Worm (Caenorhabditis elegans) whole organism, mixed stage, embryonic: ENCODE data around the gene str-136.

ENCODE experiments used
- M03D4.4 ChIP-seq: sonication (generic microtip); optimal IDR thresholded peaks from 2 replicates; lab custom pipeline; 2017; ENCODE audit warnings: mild to moderate bottlenecking, missing genetic modification characterization, missing compliant biosample characterization
- bed-3 ChIP-seq: fragments of 200-800 bp; sonication (Bioruptor generic); optimal IDR thresholded peaks from 3 replicates; lab custom pipeline; 2018; ENCODE audit warnings: mild to moderate bottlenecking, missing genetic modification characterization, moderate library complexity, missing compliant biosample characterization
- blmp-1 ChIP-seq: fragments of 150-350 bp; optimal IDR thresholded peaks from 2 replicates; lab custom pipeline; 2014; ENCODE audit warnings: missing biosample characterization, missing genetic modification characterization
- ceh-39 ChIP-seq: fragments of 150-350 bp; optimal IDR thresholded peaks from 2 replicates; lab custom pipeline; 2014; ENCODE audit warnings: missing biosample characterization, missing genetic modification characterization
- ceh-43 ChIP-seq: fragments of 200-800 bp; sonication (Bioruptor generic); optimal IDR thresholded peaks from 2 replicates; lab custom pipeline; 2018; ENCODE audit warnings: mild to moderate bottlenecking, missing genetic modification characterization, moderate library complexity, missing compliant biosample characterization
- ceh-83 ChIP-seq: fragments of 200-800 bp; sonication (Bioruptor generic); optimal IDR thresholded peaks from 2 replicates; lab custom pipeline; 2018; ENCODE audit warnings: mild to moderate bottlenecking, missing genetic modification characterization, missing compliant biosample characterization
- ces-1 ChIP-seq: fragments of 150-350 bp; optimal IDR thresholded peaks from 2 replicates; lab custom pipeline; 2014; ENCODE audit warnings: missing biosample characterization, missing genetic modification reagents, missing genetic modification characterization
- cnd-1 ChIP-seq: fragments of 200-800 bp; sonication (Bioruptor generic); optimal IDR thresholded peaks from 2 replicates; lab custom pipeline; 2018; ENCODE audit warnings: mild to moderate bottlenecking, missing genetic modification characterization, missing compliant biosample characterization
- drap-1 ChIP-seq: fragments of 200-800 bp; sonication (Bioruptor generic); optimal IDR thresholded peaks from 3 replicates; lab custom pipeline; 2018; ENCODE audit warnings: mild to moderate bottlenecking, missing genetic modification characterization, missing compliant biosample characterization
- elt-3 ChIP-seq: fragments of 150-350 bp; optimal IDR thresholded peaks from 2 replicates; lab custom pipeline; 2014; ENCODE audit warnings: missing biosample characterization, missing genetic modification characterization
- ham-2 ChIP-seq: fragments of 200-800 bp; sonication (Bioruptor generic); optimal IDR thresholded peaks from 2 replicates; lab custom pipeline; 2018; ENCODE audit warnings: mild to moderate bottlenecking, missing genetic modification characterization, missing compliant biosample characterization
- lin-13 ChIP-seq: fragments of 150-350 bp; optimal IDR thresholded peaks from 2 replicates; lab custom pipeline; 2014; ENCODE audit warnings: missing biosample characterization, missing genetic modification characterization
- lin-32 ChIP-seq: fragments of 200-800 bp; sonication (Bioruptor generic); optimal IDR thresholded peaks from 2 replicates; lab custom pipeline; 2018; ENCODE audit warnings: mild to moderate bottlenecking, missing genetic modification characterization, missing compliant biosample characterization
- lsy-2 ChIP-seq: fragments of 150-350 bp; optimal IDR thresholded peaks from 2 replicates; lab custom pipeline; 2014; ENCODE audit warnings: missing biosample characterization, missing genetic modification characterization
- mab-5 ChIP-seq: fragments of 150-350 bp; optimal IDR thresholded peaks from 2 replicates; lab custom pipeline; 2014; ENCODE audit warnings: missing biosample characterization, missing genetic modification characterization
- mep-1 ChIP-seq: fragments of 150-350 bp; optimal IDR thresholded peaks from 2 replicates; lab custom pipeline; 2017; ENCODE audit warnings: missing biosample characterization, missing genetic modification reagents, missing genetic modification characterization, inconsistent platforms
- mls-2 ChIP-seq: sonication (generic microtip); optimal IDR thresholded peaks from 2 replicates; lab custom pipeline; 2016; ENCODE audit warnings: mild to moderate bottlenecking, missing genetic modification characterization, moderate library complexity, missing compliant biosample characterization
- nhr-12 ChIP-seq: fragments of 150-350 bp; optimal IDR thresholded peaks from 2 replicates; lab custom pipeline; 2014; ENCODE audit warnings: missing biosample characterization, missing genetic modification characterization
- nhr-2 ChIP-seq: fragments of 150-350 bp; optimal IDR thresholded peaks from 2 replicates; lab custom pipeline; 2014; ENCODE audit warnings: missing biosample characterization, missing genetic modification characterization
- nhr-237 ChIP-seq: fragments of 150-350 bp; optimal IDR thresholded peaks from 2 replicates; lab custom pipeline; 2014; ENCODE audit warnings: missing biosample characterization, missing genetic modification characterization
- nhr-28 ChIP-seq: fragments of 150-350 bp; optimal IDR thresholded peaks from 2 replicates; lab custom pipeline; 2014; ENCODE audit warnings: missing biosample characterization, missing genetic modification characterization
- nhr-76 ChIP-seq: sonication (generic microtip); optimal IDR thresholded peaks from 2 replicates; lab custom pipeline; 2017; ENCODE audit warnings: missing biosample characterization, missing genetic modification characterization
- pha-4 ChIP-seq: fragments of 150-350 bp; optimal IDR thresholded peaks from 2 replicates; lab custom pipeline; 2018; ENCODE audit warnings: missing biosample characterization, missing genetic modification reagents, missing genetic modification characterization
- snpc-4 ChIP-seq: fragments of 150-350 bp; optimal IDR thresholded peaks from 2 replicates; lab custom pipeline; 2014; ENCODE audit warnings: missing biosample characterization, missing genetic modification characterization
- sptf-1 ChIP-seq: sonication (generic microtip); optimal IDR thresholded peaks from 2 replicates; lab custom pipeline; 2017; ENCODE audit warnings: mild to moderate bottlenecking, missing genetic modification characterization, moderate library complexity, missing compliant biosample characterization
- unc-120 ChIP-seq: sonication (generic microtip); optimal IDR thresholded peaks from 2 replicates; lab custom pipeline; 2017; ENCODE audit warnings: missing genetic modification characterization, missing compliant biosample characterization; ENCODE audit not compliant: poor library complexity, severe bottlenecking
- unc-39 ChIP-seq: fragments of 150-350 bp; optimal IDR thresholded peaks from 2 replicates; lab custom pipeline; 2014; ENCODE audit warnings: missing biosample characterization, missing genetic modification characterization
- unc-62 ChIP-seq: fragments of 150-350 bp; optimal IDR thresholded peaks from 2 replicates; lab custom pipeline; 2014; ENCODE audit warnings: missing biosample characterization, missing genetic modification reagents, missing genetic modification characterization
- zip-8 ChIP-seq: fragments of 150-350 bp; optimal IDR thresholded peaks from 2 replicates; lab custom pipeline; 2014; ENCODE audit warnings: missing biosample characterization, missing genetic modification characterization
- ztf-11 ChIP-seq: fragments of 150-350 bp; optimal IDR thresholded peaks from 2 replicates; lab custom pipeline; 2014; ENCODE audit warnings: missing biosample characterization, missing genetic modification characterization

str-136 gene

DNA sequence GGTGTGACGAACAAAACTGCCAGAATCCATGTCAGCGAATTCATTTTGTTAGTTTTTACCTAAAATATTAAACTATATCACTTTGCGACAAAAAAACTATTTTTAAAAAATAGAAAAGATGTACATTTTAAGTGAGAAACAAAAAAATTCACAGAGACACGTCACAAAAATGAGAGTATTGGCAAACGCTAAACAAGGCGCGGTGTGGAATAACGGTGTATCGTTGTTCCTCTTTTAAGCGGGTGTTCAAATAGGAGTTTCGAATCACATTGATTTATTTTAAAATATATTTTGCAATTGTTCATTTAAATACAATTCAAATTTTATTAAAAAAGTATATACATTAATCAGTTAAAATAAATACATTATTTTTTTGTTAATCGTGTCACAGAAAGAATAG is 23.8 kb upstream of the str-136 start, which contains the start of gene sel-9:
TSS of gene sel-9 (minus strand) at position 59 of the 400 bp plus-strand sequence.
- peak; percentile 5 for TF ChIP-seq unc-120 (tag; lab: Kevin White, UChicago)
- TF ChIP-seq mep-1 (tag; lab: Kevin White, UChicago) = peak; percentile 39
- no peak for TF ChIP-seq ceh-43
- no peak for TF ChIP-seq nhr-2 (tag; lab: Kevin White, UChicago)
- no peak for TF ChIP-seq elt-3 (tag; lab: Kevin White, UChicago)
- TF ChIP-seq ces-1 (GFP tag; lab: Kevin White, UChicago) = no peak
- no peak for TF ChIP-seq nhr-76 (tag; lab: Kevin White, UChicago)
- no peak for TF ChIP-seq nhr-28 (tag; lab: Kevin White, UChicago)
- no peak for TF ChIP-seq nhr-12 (tag; lab: Kevin White, UChicago)
- TF ChIP-seq drap-1 (GFP tag; lab: Kevin White, UChicago) = no peak
- peak; percentile 35 for TF ChIP-seq nhr-237
- no peak for TF ChIP-seq bed-3
- peak; percentile 15 for TF ChIP-seq lsy-2 (tag; lab: Kevin White, UChicago)

DNA sequence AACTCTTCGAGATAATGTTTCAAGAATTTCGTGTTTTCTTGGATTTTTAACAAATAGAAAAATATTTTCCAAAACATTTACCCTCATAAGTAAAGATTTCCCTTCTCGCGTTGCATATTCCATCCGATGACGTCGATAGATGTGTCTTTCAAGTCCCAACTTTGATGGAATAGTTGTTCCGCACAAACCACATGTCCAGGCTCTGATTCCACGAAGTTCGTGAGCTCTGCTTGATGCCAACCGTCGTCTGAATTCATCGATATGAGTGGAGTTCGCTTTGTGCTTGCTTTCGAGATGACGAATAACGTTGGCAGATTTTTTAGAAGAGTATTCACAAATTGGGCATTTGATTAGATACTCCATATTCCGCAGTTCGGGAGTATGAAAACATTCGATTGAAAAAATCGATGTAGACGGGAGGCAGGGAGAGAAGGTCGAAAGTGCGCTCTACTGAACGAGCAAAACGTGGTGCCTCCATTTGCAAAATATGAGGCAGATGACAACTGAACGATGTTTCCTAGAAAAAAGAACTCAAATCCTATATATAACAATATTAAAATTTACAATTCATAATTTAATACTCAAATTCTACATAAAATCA is 22.3 kb upstream of the str-136 start, which contains the start of gene W02D7.6:
TSS of gene W02D7.6 (minus strand) at position 573 of the 601 bp plus-strand sequence.
- TF ChIP-seq lin-32 (GFP tag; lab: Kevin White, UChicago) = no peak
- TF ChIP-seq mep-1 (tag; lab: Kevin White, UChicago) = peak; percentile 9
- no peak for TF ChIP-seq ceh-39
- TF ChIP-seq sptf-1 (tag; lab: Kevin White, UChicago) = no peak

DNA sequence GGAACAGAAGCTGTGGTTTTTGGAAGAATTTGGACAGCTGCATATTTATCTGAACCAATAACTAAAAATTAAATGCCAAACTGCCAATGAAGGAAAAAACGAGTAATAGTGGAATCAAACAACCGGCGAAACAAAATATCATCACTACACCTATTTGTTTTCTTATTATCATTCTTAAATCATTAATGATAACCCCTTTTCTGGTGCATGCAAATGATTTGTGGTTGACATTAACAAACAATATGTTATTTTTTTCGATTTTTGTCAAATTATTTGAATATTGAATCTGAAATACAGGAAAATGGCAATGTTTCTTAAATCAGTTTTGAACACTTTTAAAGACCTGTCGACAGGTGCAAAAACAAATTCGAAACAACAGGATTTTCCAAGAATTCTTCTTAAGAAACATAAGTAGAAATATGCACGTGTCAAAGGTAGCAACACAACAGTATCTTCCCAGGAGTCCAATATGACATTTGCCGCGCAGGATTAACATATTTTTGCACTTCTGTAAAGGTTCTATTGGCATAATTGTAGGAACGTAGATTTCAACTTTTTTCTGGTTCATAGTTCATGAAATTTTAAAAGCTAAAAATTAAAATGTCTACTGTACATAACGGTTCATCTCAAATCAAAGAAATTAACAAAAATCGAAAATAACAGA is 20.6 kb upstream of the str-136 start, which contains the start of gene W02D7.5:
TSS of gene W02D7.5 (minus strand) at position 51 of the 664 bp plus-strand sequence.
- TF ChIP-seq M03D4.4 (no peak), ces-1 (GFP tag; lab: Kevin White, UChicago) (no peak), zip-8 (tag; lab: Kevin White, UChicago) (no peak), lin-13 (tag; lab: Kevin White, UChicago) (no peak), ceh-39 (no peak), lin-32 (GFP tag; lab: Kevin White, UChicago) (no peak), nhr-2 (tag; lab: Kevin White, UChicago) (no peak), pha-4 (tag; lab: Kevin White, UChicago) (no peak), mab-5 (tag; lab: Kevin White, UChicago) (no peak), bed-3 (no peak), ztf-11 (tag; lab: Kevin White, UChicago) (no peak), blmp-1 (tag; lab: Kevin White, UChicago) (no peak), nhr-28 (tag; lab: Kevin White, UChicago) (no peak), unc-39 (tag; lab: Kevin White, UChicago) (no peak), unc-120 (tag; lab: Kevin White, UChicago) (no peak), ham-2 (GFP tag; lab: Kevin White, UChicago) (no peak)

DNA sequence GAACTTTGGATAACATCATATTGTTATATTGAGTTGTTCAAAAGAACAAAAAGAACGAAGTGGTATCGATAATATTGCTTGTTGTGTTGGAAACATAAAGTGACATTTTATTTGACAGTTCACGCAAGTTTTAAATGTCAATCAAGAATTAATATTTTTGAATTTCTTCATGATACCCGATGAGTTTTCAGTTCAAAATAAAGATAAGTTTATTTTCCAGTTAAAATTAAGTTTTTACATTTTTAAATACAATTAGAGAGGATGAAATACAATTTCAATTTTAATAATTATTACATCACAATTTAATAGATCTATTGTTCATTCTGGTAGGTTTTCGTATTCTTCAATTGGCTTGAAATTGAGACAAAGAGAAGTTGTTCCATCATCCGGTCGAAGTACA is 18.8 kb upstream of the str-136 start, which contains the start of gene W02D7.4:
TSS of gene W02D7.4 (minus strand) at position 101 of the 400 bp plus-strand sequence.
- TF ChIP-seq ztf-11 (tag; lab: Kevin White, UChicago) = no peak

DNA sequence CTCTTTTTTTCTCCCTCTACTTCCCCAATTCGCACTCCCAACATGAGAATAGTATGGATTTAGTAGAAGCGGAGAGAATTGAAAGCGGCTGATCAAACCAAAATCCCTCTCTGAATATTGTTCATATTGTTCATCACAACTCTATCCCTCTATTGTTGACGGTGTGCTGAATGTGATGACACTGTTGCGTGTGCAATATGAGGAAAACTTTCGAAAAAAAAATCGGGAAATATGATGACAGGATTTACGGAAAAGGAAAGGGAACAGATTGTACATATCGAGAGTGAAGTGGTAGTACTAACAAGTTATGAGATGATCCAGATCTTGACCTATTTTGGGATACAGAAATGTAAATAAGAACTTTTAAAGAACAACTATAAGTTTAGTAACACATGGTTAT is 17.1 kb upstream of the str-136 start, which contains the start of gene smex-1:
TSS of gene smex-1 (minus strand) at position 101 of the 400 bp plus-strand sequence.
- TF ChIP-seq pha-4 (tag; lab: Kevin White, UChicago) (no peak), ces-1 (GFP tag; lab: Kevin White, UChicago) (no peak), ham-2 (GFP tag; lab: Kevin White, UChicago) (no peak), mab-5 (tag; lab: Kevin White, UChicago) (no peak), elt-3 (tag; lab: Kevin White, UChicago) (no peak), lin-13 (tag; lab: Kevin White, UChicago) (no peak)

DNA sequence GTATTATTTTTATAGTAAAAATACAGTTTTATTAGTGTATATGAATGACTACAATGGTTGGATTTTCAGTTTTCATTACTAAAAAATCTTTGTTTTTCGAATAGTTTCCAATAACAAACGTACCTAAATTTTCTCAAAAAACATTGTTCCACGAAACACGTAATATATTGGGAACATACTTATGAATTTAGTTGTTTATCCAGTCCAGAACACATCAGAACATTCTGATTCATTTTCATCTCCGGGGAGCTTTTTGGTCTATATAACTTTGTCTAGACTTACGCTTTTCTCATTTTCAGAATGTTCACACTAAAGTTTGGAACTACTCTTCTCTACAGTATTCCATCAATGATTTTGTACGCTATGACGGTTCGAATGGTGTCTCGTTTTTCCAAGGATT is 13.0 kb upstream of the str-136 start, which contains the start of gene srg-33:
TSS of gene srg-33 (plus strand) at position 301 of the 400 bp plus-strand sequence.
- TF ChIP-seq ceh-39 = no peak
- TF ChIP-seq ztf-11 (tag; lab: Kevin White, UChicago) = no peak
- no peak for TF ChIP-seq ceh-83 (GFP tag; lab: Kevin White, UChicago)
- TF ChIP-seq cnd-1 = no peak
- TF ChIP-seq mls-2 (tag; lab: Kevin White, UChicago) = no peak
- TF ChIP-seq unc-39 (tag; lab: Kevin White, UChicago) = no peak
- no peak for TF ChIP-seq unc-62 (GFP tag; lab: Kevin White, UChicago)
- no peak for TF ChIP-seq mep-1 (tag; lab: Kevin White, UChicago)
- TF ChIP-seq drap-1 (GFP tag; lab: Kevin White, UChicago) = no peak
- no peak for TF ChIP-seq snpc-4 (tag; lab: Kevin White, UChicago)
- no peak for TF ChIP-seq nhr-28 (tag; lab: Kevin White, UChicago)
- TF ChIP-seq pha-4 (tag; lab: Kevin White, UChicago) = no peak
- no peak for TF ChIP-seq nhr-2 (tag; lab: Kevin White, UChicago)
- TF ChIP-seq lsy-2 (tag; lab: Kevin White, UChicago) = no peak
- no peak for TF ChIP-seq sptf-1 (tag; lab: Kevin White, UChicago)
- TF ChIP-seq ceh-43 = no peak
- no peak for TF ChIP-seq lin-32 (GFP tag; lab: Kevin White, UChicago)
- TF ChIP-seq ham-2 (GFP tag; lab: Kevin White, UChicago) = no peak
- TF ChIP-seq blmp-1 (tag; lab: Kevin White, UChicago) = no peak
